Worm (Caenorhabditis elegans) whole organism, late embryonic: ENCODE measurements around the gene pfk-1.2.

Source experiments
- ahr-1 ChIP-seq: sonication (generic microtip); optimal IDR thresholded peaks from 2 replicates; lab custom pipeline; 2016; ENCODE audit warnings: missing genetic modification characterization, missing compliant biosample characterization
- ama-1 ChIP-seq: fragments of 150-350 bp; optimal IDR thresholded peaks from 2 replicates; lab custom pipeline; 2014
- ceh-48 ChIP-seq: sonication (generic microtip); optimal IDR thresholded peaks from 2 replicates; lab custom pipeline; 2016; ENCODE audit warnings: missing genetic modification characterization, inconsistent platforms, missing compliant biosample characterization
- elt-4 ChIP-seq: sonication (generic microtip); optimal IDR thresholded peaks from 2 replicates; lab custom pipeline; 2016; ENCODE audit warnings: missing genetic modification characterization, missing compliant biosample characterization
- ets-4 ChIP-seq: sonication (generic microtip); optimal IDR thresholded peaks from 2 replicates; lab custom pipeline; 2016; ENCODE audit warnings: missing genetic modification characterization, missing compliant biosample characterization
- fax-1 ChIP-seq: sonication (generic microtip); optimal IDR thresholded peaks from 2 replicates; lab custom pipeline; 2016; ENCODE audit warnings: missing genotype, missing genetic modification characterization, missing compliant biosample characterization
- hlh-13 ChIP-seq: fragments of 200-800 bp; sonication (Bioruptor generic); optimal IDR thresholded peaks from 2 replicates; lab custom pipeline; 2018; ENCODE audit warnings: mild to moderate bottlenecking, missing genetic modification characterization, missing compliant biosample characterization
- pat-9 ChIP-seq: fragments of 200-800 bp; sonication (Bioruptor generic); optimal IDR thresholded peaks from 2 replicates; lab custom pipeline; 2018; ENCODE audit warnings: mild to moderate bottlenecking, missing genetic modification characterization, moderate library complexity, missing compliant biosample characterization
- pha-4 ChIP-seq: fragments of 150-350 bp; optimal IDR thresholded peaks from 2 replicates; lab custom pipeline; 2018; ENCODE audit warnings: missing biosample characterization, missing genetic modification reagents, missing genetic modification characterization
- unc-42 ChIP-seq: sonication (generic microtip); optimal IDR thresholded peaks from 2 replicates; lab custom pipeline; 2016; ENCODE audit warnings: missing genotype, missing genetic modification characterization, missing compliant biosample characterization

DNA sequence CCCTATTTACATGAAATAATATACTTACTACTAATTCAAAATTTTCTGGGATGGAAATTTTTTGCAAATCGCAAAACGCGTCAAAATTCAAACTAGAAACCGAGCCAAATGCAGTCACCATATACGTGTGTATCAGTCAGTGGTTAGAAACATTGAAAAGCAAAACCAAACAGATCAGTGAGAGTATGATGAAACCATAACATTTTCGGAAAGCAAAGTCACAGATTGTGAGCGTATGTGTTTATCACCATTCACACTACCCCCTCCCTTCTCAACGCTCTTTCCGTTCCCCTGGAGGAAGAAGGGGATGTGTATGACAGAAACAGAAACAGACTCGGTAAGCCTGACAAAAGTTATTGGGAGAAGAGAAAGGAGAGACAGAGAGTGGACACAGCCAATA lies 40.1 kb downstream of the pfk-1.2 start:
- TF ChIP-seq fax-1 (tag; lab: Kevin White, UChicago) (no peak), ahr-1 (tag; lab: Kevin White, UChicago) (no peak), elt-4 (tag; lab: Kevin White, UChicago) (no peak), pat-9 (tag; lab: Kevin White, UChicago) (no peak), pha-4 (tag; lab: Kevin White, UChicago) (no peak), unc-42 (tag; lab: Kevin White, UChicago) (no peak), hlh-13 (no peak), ama-1 (lab: Kevin White, UChicago) (no peak), ceh-48 (tag; lab: Kevin White, UChicago) (no peak), ets-4 (no peak)
